Worm (Caenorhabditis elegans): Measurements from ENCODE around the gene zyg-1.
"Not testable (repeated sequence)": the region's sequence is repeated elsewhere in the genome, so short reads cannot be mapped to it uniquely, and the experiment has no call there.

- TF ChIP-seq aptf-3 (GFP tag; IDR thresholded peaks at IDR 0.05); lin-35 (GFP tag; optimal IDR thresholded peaks at IDR 0.05); B0019.2 (GFP tag; conservative IDR thresholded peaks at IDR 0.05); efl-1 (GFP tag; optimal IDR thresholded peaks at IDR 0.05); dpl-1 (GFP tag; optimal IDR thresholded peaks at IDR 0.05); mes-4 (tag; optimal IDR thresholded peaks at IDR 0.05); snpc-4 (GFP tag; optimal IDR thresholded peaks at IDR 0.05); lsy-27 (tag; optimal IDR thresholded peaks at IDR 0.05; ENCODE audit: borderline replicate concordance, insufficient read depth); Y79H2A.3 (GFP tag; conservative IDR thresholded peaks at IDR 0.05); nhr-120 (GFP tag; IDR thresholded peaks at IDR 0.05); dpff-1 (tag; optimal IDR thresholded peaks at IDR 0.05); nfya-1 (tag; optimal IDR thresholded peaks at IDR 0.05; ENCODE audit: borderline replicate concordance, insufficient read depth); mel-28 (tag; optimal IDR thresholded peaks at IDR 0.05; ENCODE audit: borderline replicate concordance): not testable (repeated sequence)
- TF ChIP-seq snpc-4 (tag; optimal IDR thresholded peaks at IDR 0.05): peak in 2 of 4 experiments; percentile 64 to 82
Measured at ce11 chrII:5692919-5693318, 43.4 kb downstream of the zyg-1 start.

All from whole organism, young adult.